Fruit fly (Drosophila melanogaster) whole organism, wandering third instar larva: Measurements from ENCODE around the gene CG9263.

Experiments used
- Abd-B ChIP-seq: fragments of >200 bp; optimal IDR thresholded peaks from 2 replicates; lab custom pipeline; 2017; ENCODE audit warnings: missing biosample characterization, missing genetic modification characterization
- Rel ChIP-seq, 2 experiments: fragments of 200-800 bp; sonication (Bioruptor generic) in 1 of 2; optimal IDR thresholded peaks; 2 replicates in 1 of 2; 3 replicates in 1 of 2; lab custom pipeline; 2016 to 2019; ENCODE audit warnings: mild to moderate bottlenecking in 2 of 2, missing biosample characterization in 2 of 2, missing genetic modification characterization in 2 of 2, moderate library complexity in 1 of 2
- dsf ChIP-seq: sonication (Bioruptor generic); optimal IDR thresholded peaks from 2 replicates; lab custom pipeline; 2016; ENCODE audit warnings: missing biosample characterization, missing genetic modification characterization, borderline replicate concordance
- fru ChIP-seq: fragments of 200-800 bp; sonication (Bioruptor generic); optimal IDR thresholded peaks from 3 replicates; lab custom pipeline; 2016; ENCODE audit warnings: missing biosample characterization, mild to moderate bottlenecking, missing genetic modification characterization
- lola ChIP-seq: fragments of >200 bp; optimal IDR thresholded peaks from 2 replicates; lab custom pipeline; 2017; ENCODE audit warnings: missing biosample characterization, missing genetic modification characterization
- pan ChIP-seq: fragments of >200 bp; optimal IDR thresholded peaks from 2 replicates; lab custom pipeline; 2017
- psq ChIP-seq: fragments of 200-800 bp; sonication (Bioruptor generic); optimal IDR thresholded peaks from 3 replicates; lab custom pipeline; 2017; ENCODE audit warnings: missing biosample characterization, mild to moderate bottlenecking, missing genetic modification characterization, moderate library complexity
- usp ChIP-seq: fragments of >200 bp; optimal IDR thresholded peaks from 2 replicates; lab custom pipeline; 2017; ENCODE audit warnings: missing biosample characterization, missing genetic modification characterization
- woc ChIP-seq: sonication (Bioruptor generic); optimal IDR thresholded peaks from 2 replicates; lab custom pipeline; 2016; ENCODE audit warnings: missing biosample characterization, mild to moderate bottlenecking, missing genetic modification characterization

dm6 chr2L:13568938-13569337 lies 26.6 kb upstream of the CG9263 start:
- TF ChIP-seq woc (GFP tag; lab: Kevin White, UChicago) (no peak), usp (GFP tag; lab: Kevin White, UChicago) (no peak), dsf (GFP tag; lab: Kevin White, UChicago) (no peak), lola (GFP tag; lab: Kevin White, UChicago) (no peak), Abd-B (GFP tag; lab: Kevin White, UChicago) (no peak), pan (lab: Kevin White, UChicago) (no peak), fru (GFP tag; lab: Kevin White, UChicago) (no peak), psq (GFP tag; lab: Kevin White, UChicago) (no peak), Rel (GFP tag; optimal IDR thresholded peaks at IDR 0.05; lab: Kevin White, UChicago) (no peak), Rel (tag; optimal IDR thresholded peaks at IDR 0.05; lab: Kevin White, UChicago) (no peak)
